Worm (Caenorhabditis elegans) whole organism, dauer: ENCODE data around the gene sul-2.

Source experiments
- unc-62 ChIP-seq: sonication (generic microtip); optimal IDR thresholded peaks from 2 replicates; lab custom pipeline; 2017; ENCODE audit warnings: missing biosample characterization, missing genetic modification reagents, missing genetic modification characterization

sul-2 gene

ce11 chrV:8157446-8157845, at the start of gene sul-2:
sul-2 (plus strand) TSS chrV:8157746.
- no peak for TF ChIP-seq unc-62 (GFP tag; lab: Kevin White, UChicago)

- TF ChIP-seq unc-62 (GFP tag; lab: Kevin White, UChicago): no peak
These were observed 48.9 kb upstream of the sul-2 start, which contains the start of gene myo-5 for ce11 chrV:8108670-8109069. myo-5 (plus strand) TSS chrV:8108970.

- no peak for TF ChIP-seq unc-62 (GFP tag; lab: Kevin White, UChicago)
These were observed 46.7 kb upstream of the sul-2 start for ce11 chrV:8110816-8111215.

- TF ChIP-seq unc-62 (GFP tag; lab: Kevin White, UChicago): no peak
These were observed 43.0 kb upstream of the sul-2 start for ce11 chrV:8114542-8114941.

ce11 chrV:8117964-8118363, 39.6 kb upstream of the sul-2 start, which contains the start of gene D1014.7:
D1014.7 (plus strand) TSS chrV:8118264.
- TF ChIP-seq unc-62 (GFP tag; lab: Kevin White, UChicago): no peak

ce11 chrV:8120868-8121267, 36.7 kb upstream of the sul-2 start, which contains the start of gene D1014.6:
D1014.6 (plus strand) TSS chrV:8121168.
- no peak for TF ChIP-seq unc-62 (GFP tag; lab: Kevin White, UChicago)

ce11 chrV:8123384-8123783, 34.2 kb upstream of the sul-2 start, which contains the start of gene D1014.5:
D1014.5 (plus strand) TSS chrV:8123684.
- TF ChIP-seq unc-62 (GFP tag; lab: Kevin White, UChicago): no peak

- no peak for TF ChIP-seq unc-62 (GFP tag; lab: Kevin White, UChicago)
These were observed 28.3 kb upstream of the sul-2 start, which contains the start of gene spr-1 for ce11 chrV:8129252-8129651. spr-1 (minus strand) TSS chrV:8129352.

ce11 chrV:8129719-8130118, 27.8 kb upstream of the sul-2 start:
- no peak for TF ChIP-seq unc-62 (GFP tag; lab: Kevin White, UChicago)

- TF ChIP-seq unc-62 (GFP tag; lab: Kevin White, UChicago): no peak
These were observed 27.3 kb upstream of the sul-2 start, which contains the start of gene snap-1 for ce11 chrV:8130149-8130661. snap-1 (plus strand) TSS chrV:8130611.

ce11 chrV:8130812-8131211, 26.7 kb upstream of the sul-2 start:
- no peak for TF ChIP-seq unc-62 (GFP tag; lab: Kevin White, UChicago)

- TF ChIP-seq unc-62 (GFP tag; lab: Kevin White, UChicago): no peak
These were observed 25.9 kb upstream of the sul-2 start for ce11 chrV:8131628-8132027.

- no peak for TF ChIP-seq unc-62 (GFP tag; lab: Kevin White, UChicago)
These were observed 24.6 kb upstream of the sul-2 start, which contains the start of gene D1014.4 for ce11 chrV:8132926-8133325. D1014.4 (plus strand) TSS chrV:8133226.

ce11 chrV:8143605-8144004, 13.9 kb upstream of the sul-2 start, which contains the start of gene D1014.2:
D1014.2 (plus strand) TSS chrV:8143905.
- TF ChIP-seq unc-62 (GFP tag; lab: Kevin White, UChicago): no peak

ce11 chrV:8144515-8144914, 13.0 kb upstream of the sul-2 start:
- no peak for TF ChIP-seq unc-62 (GFP tag; lab: Kevin White, UChicago)

- TF ChIP-seq unc-62 (GFP tag; lab: Kevin White, UChicago): no peak
These were observed 12.2 kb upstream of the sul-2 start, which contains the start of gene D1014.13 for ce11 chrV:8145329-8145728. D1014.13 (plus strand) TSS chrV:8145629.

- no peak for TF ChIP-seq unc-62 (GFP tag; lab: Kevin White, UChicago)
These were observed 1.8 kb upstream of the sul-2 start for ce11 chrV:8155743-8156142.
